Worm (Caenorhabditis elegans) whole organism, early embryonic: Measurements from ENCODE around the gene K03H1.12.

Experiments used
- B0310.2 ChIP-seq: sonication (generic microtip); optimal IDR thresholded peaks from 2 replicates; lab custom pipeline; 2016; ENCODE audit warnings: mild to moderate bottlenecking, missing genetic modification characterization, missing compliant biosample characterization
- F13C5.2 ChIP-seq: sonication (generic microtip); optimal IDR thresholded peaks from 2 replicates; lab custom pipeline; 2017; ENCODE audit warnings: mild to moderate bottlenecking, missing genetic modification characterization, inconsistent platforms, missing compliant biosample characterization
- ama-1 ChIP-seq: fragments of 150-350 bp; optimal IDR thresholded peaks from 2 replicates; lab custom pipeline; 2014
- ceh-13 ChIP-seq: fragments of 200-800 bp; sonication (Bioruptor generic); optimal IDR thresholded peaks from 2 replicates; lab custom pipeline; 2018; ENCODE audit warnings: mild to moderate bottlenecking, missing genetic modification characterization, missing compliant biosample characterization
- hmg-4 ChIP-seq: fragments of 200-800 bp; sonication (Bioruptor generic); optimal IDR thresholded peaks from 2 replicates; lab custom pipeline; 2018; ENCODE audit warnings: mild to moderate bottlenecking, missing genetic modification characterization, missing compliant biosample characterization
- pes-1 ChIP-seq: fragments of 200-800 bp; sonication (Bioruptor generic); IDR thresholded peaks from 2 replicates; pipeline ENCODE4 v1.3.6; 2022; ENCODE audit warnings: missing genetic modification reagents, missing genetic modification characterization, missing compliant biosample characterization
- scrt-1 ChIP-seq: fragments of 200-800 bp; sonication (Bioruptor generic); IDR thresholded peaks from 2 replicates; pipeline ENCODE4 v1.3.6; 2022; ENCODE audit warnings: missing genetic modification characterization, missing compliant biosample characterization

DNA sequence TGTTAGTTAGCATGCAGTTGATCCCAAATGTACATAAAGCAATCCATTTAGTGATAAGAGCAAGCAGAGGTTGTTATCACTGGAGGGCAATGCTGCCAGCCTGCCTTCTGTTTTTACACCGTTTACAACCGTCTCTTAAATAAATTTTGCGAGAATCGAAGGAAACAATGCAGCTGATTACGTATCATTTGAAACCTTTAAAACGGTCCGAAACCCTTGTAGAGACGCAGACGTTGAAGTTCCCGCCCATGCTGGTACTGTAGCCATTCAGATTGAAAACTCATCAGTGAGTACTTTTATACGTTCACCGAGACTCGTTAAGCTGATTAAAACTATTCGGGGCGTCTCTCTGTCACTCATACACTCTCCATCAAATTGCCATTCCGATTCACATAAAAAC, 11.0 kb upstream of the K03H1.12 start:
- TF ChIP-seq B0310.2 (tag; lab: Kevin White, UChicago): no peak
- no peak for TF ChIP-seq hmg-4 (GFP tag; lab: Kevin White, UChicago)
- TF ChIP-seq F13C5.2 (tag; lab: Kevin White, UChicago): no peak
- TF ChIP-seq ama-1 (lab: Kevin White, UChicago): no peak
- TF ChIP-seq scrt-1 (GFP tag; lab: Robert Waterston, UW): no peak
- TF ChIP-seq ceh-13: no peak
- no peak for TF ChIP-seq pes-1 (GFP tag; lab: Robert Waterston, UW)
